Fruit fly (Drosophila melanogaster) whole organism, prepupa: Measurements from ENCODE around the gene CG8032.

ENCODE experiments used
- CG3919 ChIP-seq: fragments of 200-800 bp; sonication (Bioruptor generic); optimal IDR thresholded peaks from 3 replicates; lab custom pipeline; 2016; ENCODE audit warnings: missing biosample characterization, missing genetic modification characterization
- acj6 ChIP-seq: fragments of 200-800 bp; sonication (Bioruptor generic); optimal IDR thresholded peaks from 3 replicates; lab custom pipeline; 2016; ENCODE audit warnings: missing biosample characterization, missing genetic modification characterization
- svp ChIP-seq: fragments of 200-800 bp; sonication (Bioruptor generic); peaks from one replicate; lab custom pipeline; 2016; ENCODE audit warnings: missing biosample characterization, missing genetic modification characterization

- TF ChIP-seq svp (GFP tag; lab: Kevin White, UChicago), result no peak
- TF ChIP-seq CG3919 (GFP tag; lab: Kevin White, UChicago), result no peak
- TF ChIP-seq acj6 (GFP tag; lab: Kevin White, UChicago), result no peak
Measured at dm6 chr3R:8660661-8661060, 3.3 kb upstream of the CG8032 start, which contains the start of gene bel.
